Worm (Caenorhabditis elegans): ENCODE data around the gene srz-60.
"Not testable (repeated sequence)": the region's sequence is repeated elsewhere in the genome, so short reads cannot be mapped to it uniquely, and the experiment has no call there.

- TF ChIP-seq unc-39 (tag; optimal IDR thresholded peaks at IDR 0.05); ceh-43 (GFP tag; optimal IDR thresholded peaks at IDR 0.05); elt-1 (tag; optimal IDR thresholded peaks at IDR 0.05; ENCODE audit: borderline replicate concordance, insufficient read depth); nhr-12 (tag; optimal IDR thresholded peaks at IDR 0.05); M03D4.4 (tag; optimal IDR thresholded peaks at IDR 0.05): not testable (repeated sequence)
These were observed 26.7 kb downstream of the srz-60 start for ce11 chrIV:3455437-3455836.
